Fruit fly (Drosophila melanogaster) whole organism, embryonic: ENCODE results near the gene bmm.

Experiments
- Ada2b ChIP-seq: fragments of 200-800 bp; sonication (Bioruptor generic); IDR thresholded peaks from 2 replicates; pipeline ENCODE4 v1.3.6; 2022; ENCODE audit warnings: missing biosample characterization, missing genetic modification characterization
- Atf6 ChIP-seq: fragments of 200-800 bp; sonication (Bioruptor generic); IDR thresholded peaks from 2 replicates; pipeline ENCODE4 v1.3.6; 2022; ENCODE audit warnings: missing biosample characterization, missing genetic modification characterization
- C15 ChIP-seq: fragments of 200-800 bp; sonication (Bioruptor generic); IDR thresholded peaks from 3 replicates; pipeline ENCODE4 v1.3.6; 2022; ENCODE audit warnings: missing biosample characterization, missing genetic modification characterization
- CG10565 ChIP-seq: fragments of 200-800 bp; sonication (Bioruptor generic); optimal IDR thresholded peaks from 3 replicates; lab custom pipeline; 2016; ENCODE audit warnings: missing biosample characterization, mild to moderate bottlenecking, missing genetic modification characterization
- CG11696 ChIP-seq: fragments of 200-800 bp; sonication (Bioruptor generic); IDR thresholded peaks from 2 replicates; pipeline ENCODE4 v1.3.6; 2022; ENCODE audit warnings: missing biosample characterization, missing genetic modification characterization
- CG12659 ChIP-seq: fragments of 200-800 bp; sonication (Bioruptor generic); optimal IDR thresholded peaks from 3 replicates; lab custom pipeline; 2017; ENCODE audit warnings: mild to moderate bottlenecking, missing biosample characterization, missing genetic modification reagents, missing genetic modification characterization
- CG13894 ChIP-seq: fragments of 200-800 bp; sonication (Bioruptor generic); optimal IDR thresholded peaks from 3 replicates; lab custom pipeline; 2018; ENCODE audit warnings: missing biosample characterization, mild to moderate bottlenecking, missing genetic modification characterization, moderate library complexity
- CG1602 ChIP-seq: fragments of 200-800 bp; sonication (Bioruptor generic); optimal IDR thresholded peaks from 3 replicates; lab custom pipeline; 2016; ENCODE audit warnings: missing biosample characterization, missing genetic modification characterization
- CG16863 ChIP-seq: fragments of 200-800 bp; sonication (Bioruptor generic); optimal IDR thresholded peaks from 3 replicates; lab custom pipeline; 2016; ENCODE audit warnings: missing biosample characterization, missing genetic modification characterization
- CG17912 ChIP-seq: fragments of 200-800 bp; sonication (Bioruptor generic); optimal IDR thresholded peaks from 2 replicates; lab custom pipeline; 2018; ENCODE audit warnings: missing biosample characterization, mild to moderate bottlenecking, missing genetic modification characterization
- CG2129 ChIP-seq: fragments of 200-800 bp; sonication (Bioruptor generic); IDR thresholded peaks from 2 replicates; pipeline ENCODE4 v1.3.6; 2022; ENCODE audit warnings: missing biosample characterization, missing genetic modification characterization; ENCODE audit not compliant: partially characterized antibody
- CG2712 ChIP-seq: fragments of 200-800 bp; optimal IDR thresholded peaks from 3 replicates; lab custom pipeline; 2019; ENCODE audit warnings: missing biosample characterization, mild to moderate bottlenecking, missing genetic modification characterization, moderate library complexity
- CG31441 ChIP-seq: fragments of 200-800 bp; sonication (Bioruptor generic); IDR thresholded peaks from 2 replicates; pipeline ENCODE4 v1.3.6; 2022; ENCODE audit warnings: missing biosample characterization, missing genetic modification characterization
- CG42726 ChIP-seq: fragments of 200-800 bp; sonication (Bioruptor generic); IDR thresholded peaks from 2 replicates; pipeline ENCODE4 v1.3.6; 2022; ENCODE audit warnings: missing biosample characterization, missing genetic modification characterization; ENCODE audit not compliant: partially characterized antibody
- CG43689 ChIP-seq: fragments of 200-800 bp; sonication (Bioruptor generic); IDR thresholded peaks from 2 replicates; pipeline ENCODE4 v1.3.6; 2022; ENCODE audit warnings: missing biosample characterization, missing genetic modification characterization
- CG4404 ChIP-seq: fragments of 200-800 bp; sonication (Bioruptor generic); IDR thresholded peaks from 2 replicates; pipeline ENCODE4 v1.3.6; 2022; ENCODE audit warnings: missing biosample characterization, missing genetic modification characterization
- CG9215 ChIP-seq: fragments of 200-800 bp; sonication (Bioruptor generic); IDR thresholded peaks from 2 replicates; pipeline ENCODE4 v1.3.6; 2022; ENCODE audit warnings: missing biosample characterization, missing genetic modification characterization
- Chrac-16 ChIP-seq: fragments of 200-800 bp; sonication (Bioruptor generic); optimal IDR thresholded peaks from 3 replicates; lab custom pipeline; 2016; ENCODE audit warnings: missing biosample characterization, missing genetic modification characterization
- CkIIα-i1 ChIP-seq: fragments of 200-800 bp; sonication (Bioruptor generic); IDR thresholded peaks from 2 replicates; pipeline ENCODE4 v1.3.6; 2022; ENCODE audit warnings: missing biosample characterization, missing genetic modification characterization
- D19B ChIP-seq: fragments of 200-800 bp; sonication (Bioruptor generic); optimal IDR thresholded peaks from 2 replicates; lab custom pipeline; 2017; ENCODE audit warnings: missing biosample characterization, mild to moderate bottlenecking, missing genetic modification characterization
- ERR ChIP-seq: fragments of 200-800 bp; sonication (Bioruptor generic); optimal IDR thresholded peaks from 2 replicates; lab custom pipeline; 2016; ENCODE audit warnings: missing biosample characterization, missing genetic modification characterization
- Elba2 ChIP-seq: fragments of 200-800 bp; sonication (Bioruptor generic); optimal IDR thresholded peaks from 3 replicates; lab custom pipeline; 2016; ENCODE audit warnings: missing biosample characterization, missing genetic modification characterization
- Ets65A ChIP-seq: fragments of 200-800 bp; sonication (Bioruptor generic); peaks from one replicate; lab custom pipeline; 2016; ENCODE audit warnings: missing biosample characterization, missing genetic modification characterization
- GATAe ChIP-seq: fragments of 200-800 bp; sonication (Bioruptor generic); conservative IDR thresholded peaks from 2 replicates; pipeline ENCODE4 v1.3.6; 2022; ENCODE audit warnings: missing biosample characterization, missing genetic modification characterization
- HLH4C ChIP-seq: fragments of 200-800 bp; sonication (Bioruptor generic); IDR thresholded peaks from 3 replicates; pipeline ENCODE4 v1.3.6; 2022; ENCODE audit warnings: missing biosample characterization, missing genetic modification characterization; ENCODE audit not compliant: partially characterized antibody
- HmgZ ChIP-seq: fragments of 200-800 bp; sonication (Bioruptor generic); optimal IDR thresholded peaks from 2 replicates; lab custom pipeline; 2018; ENCODE audit warnings: missing biosample characterization, mild to moderate bottlenecking, missing genetic modification characterization
- Hsf ChIP-seq: fragments of 200-800 bp; sonication (Bioruptor generic); optimal IDR thresholded peaks from 3 replicates; lab custom pipeline; 2016; ENCODE audit warnings: missing biosample characterization, missing genetic modification characterization
- Kr ChIP-seq: fragments of 200-800 bp; sonication (Bioruptor generic); optimal IDR thresholded peaks from 2 replicates; lab custom pipeline; 2017; ENCODE audit warnings: missing biosample characterization, mild to moderate bottlenecking, missing genetic modification characterization
- Lpt ChIP-seq: fragments of >200 bp; optimal IDR thresholded peaks from 2 replicates; lab custom pipeline; 2018; ENCODE audit warnings: missing biosample characterization, missing genetic modification characterization
- Mrtf ChIP-seq: fragments of 200-800 bp; sonication (Bioruptor generic); IDR thresholded peaks from 3 replicates; pipeline ENCODE4 v1.3.6; 2022; ENCODE audit warnings: missing biosample characterization, missing genetic modification characterization
- PHDP ChIP-seq: fragments of 200-800 bp; sonication (Bioruptor generic); optimal IDR thresholded peaks from 3 replicates; lab custom pipeline; 2018; ENCODE audit warnings: missing biosample characterization, mild to moderate bottlenecking, missing genetic modification characterization, moderate library complexity
- Ravus ChIP-seq: fragments of 200-800 bp; sonication (Bioruptor generic); IDR thresholded peaks from 2 replicates; pipeline ENCODE4 v1.3.6; 2022; ENCODE audit warnings: missing biosample characterization, missing genetic modification characterization
- cas ChIP-seq: fragments of 200-800 bp; sonication (Bioruptor generic); IDR thresholded peaks from 2 replicates; pipeline ENCODE4 v1.3.6; 2022; ENCODE audit warnings: missing biosample characterization, missing genetic modification characterization
- croc ChIP-seq: fragments of 200-800 bp; sonication (Bioruptor generic); conservative IDR thresholded peaks from 3 replicates; pipeline ENCODE4 v1.3.6; 2022; ENCODE audit warnings: missing biosample characterization, missing genetic modification characterization
- dan ChIP-seq: fragments of 200-800 bp; sonication (Bioruptor generic); IDR thresholded peaks from 2 replicates; pipeline ENCODE4 v1.3.6; 2022; ENCODE audit warnings: missing biosample characterization, missing genetic modification characterization
- dm ChIP-seq: fragments of 200-800 bp; sonication (Bioruptor generic); optimal IDR thresholded peaks from 3 replicates; lab custom pipeline; 2016; ENCODE audit warnings: missing biosample characterization, missing genetic modification characterization
- dmrt99B ChIP-seq: fragments of 200-800 bp; sonication (Bioruptor generic); optimal IDR thresholded peaks from 2 replicates; lab custom pipeline; 2018; ENCODE audit warnings: missing biosample characterization, mild to moderate bottlenecking, missing genetic modification characterization, moderate library complexity
- emc ChIP-seq: fragments of 200-800 bp; sonication (Bioruptor generic); optimal IDR thresholded peaks from 2 replicates; lab custom pipeline; 2016; ENCODE audit warnings: missing biosample characterization, missing genetic modification characterization
- fd3F ChIP-seq: fragments of 200-800 bp; sonication (Bioruptor generic); optimal IDR thresholded peaks from 2 replicates; lab custom pipeline; 2018; ENCODE audit warnings: missing biosample characterization, mild to moderate bottlenecking, missing genetic modification characterization, moderate library complexity
- gem ChIP-seq: fragments of 200-800 bp; sonication (Bioruptor generic); optimal IDR thresholded peaks from 2 replicates; lab custom pipeline; 2019; ENCODE audit warnings: missing biosample characterization, mild to moderate bottlenecking, missing genetic modification characterization, moderate library complexity
- grn ChIP-seq: fragments of 200-800 bp; sonication (Bioruptor generic); optimal IDR thresholded peaks from 3 replicates; lab custom pipeline; 2017; ENCODE audit warnings: missing biosample characterization, missing genetic modification characterization
- kay ChIP-seq: fragments of 200-800 bp; sonication (Bioruptor generic); optimal IDR thresholded peaks from 2 replicates; lab custom pipeline; 2016; ENCODE audit warnings: missing biosample characterization, missing genetic modification characterization
- klu ChIP-seq: fragments of 200-800 bp; sonication (Bioruptor generic); IDR thresholded peaks from 2 replicates; pipeline ENCODE4 v1.3.6; 2022; ENCODE audit warnings: missing biosample characterization, missing genetic modification characterization
- lab ChIP-seq: fragments of 200-800 bp; sonication (Bioruptor generic); optimal IDR thresholded peaks from 3 replicates; lab custom pipeline; 2017; ENCODE audit warnings: missing biosample characterization, missing genetic modification characterization, mild to moderate bottlenecking, moderate library complexity, missing genetic modification reagents
- rib ChIP-seq: fragments of 200-800 bp; sonication (Bioruptor generic); IDR thresholded peaks from 2 replicates; pipeline ENCODE4 v1.3.6; 2022; ENCODE audit warnings: missing biosample characterization, missing genetic modification characterization
- sc ChIP-seq, 3 experiments: fragments of >200 bp in 2 of 3; fragments of 200-800 bp in 1 of 3; sonication (Bioruptor generic) in 1 of 3; optimal IDR thresholded peaks; 2 replicates in 2 of 3; 3 replicates in 1 of 3; lab custom pipeline; 2017; ENCODE audit warnings: mild to moderate bottlenecking in 1 of 3, missing biosample characterization in 1 of 3, missing genetic modification characterization in 1 of 3, missing genetic modification reagents in 1 of 3
- ssp ChIP-seq: fragments of 200-800 bp; sonication (Bioruptor generic); IDR thresholded peaks from 2 replicates; pipeline ENCODE4 v1.3.6; 2022; ENCODE audit warnings: missing biosample characterization, missing genetic modification characterization
- usp ChIP-seq: fragments of >200 bp; optimal IDR thresholded peaks from 2 replicates; lab custom pipeline; 2017; ENCODE audit warnings: missing biosample characterization, missing genetic modification characterization
- wdn ChIP-seq: fragments of 200-800 bp; sonication (Bioruptor generic); IDR thresholded peaks from 2 replicates; pipeline ENCODE4 v1.3.6; 2022; ENCODE audit warnings: missing biosample characterization, missing genetic modification characterization
- wor ChIP-seq: fragments of 200-800 bp; sonication (Bioruptor generic); IDR thresholded peaks from 2 replicates; pipeline ENCODE4 v1.3.6; 2022; ENCODE audit warnings: missing biosample characterization, missing genetic modification characterization
- zfh2 ChIP-seq: fragments of 200-800 bp; sonication (Bioruptor generic); optimal IDR thresholded peaks from 2 replicates; lab custom pipeline; 2016; ENCODE audit warnings: missing biosample characterization, missing genetic modification characterization

Gene bmm

DNA sequence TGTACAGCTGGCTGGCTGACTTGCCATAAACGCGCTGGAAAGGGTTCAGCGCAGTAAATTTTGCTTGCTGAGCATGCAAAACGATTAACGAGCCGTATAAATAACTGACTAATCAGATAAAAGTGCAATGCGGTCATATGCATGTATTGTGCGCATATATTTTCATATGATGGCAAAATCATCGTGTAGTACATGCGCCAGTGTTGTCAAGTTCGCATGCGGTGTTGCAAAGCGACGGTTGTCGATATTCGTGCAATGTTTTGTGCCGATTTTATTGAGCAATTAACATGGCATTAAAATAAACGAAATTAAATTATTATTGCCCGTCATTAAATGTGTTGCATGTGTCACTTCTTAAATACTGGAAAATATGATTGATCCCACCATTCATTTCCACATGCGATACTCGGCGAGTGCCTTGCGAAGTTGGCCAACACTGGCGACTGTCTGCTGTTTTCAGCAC lies 3.9 kb upstream of the bmm start (continued):
- TF ChIP-seq ERR (GFP tag; lab: Kevin White, UChicago) (peak; percentile 68), dmrt99B (no peak), Chrac-16 (GFP tag; lab: Kevin White, UChicago) (peak; percentile 56), Elba2 (GFP tag; lab: Kevin White, UChicago) (peak; percentile 70), CG10565 (GFP tag; lab: Kevin White, UChicago) (peak; percentile 4), CG11696 (GFP tag; lab: Robert Waterston, UW) (0 out of 2 replicates have a peak, but pooled peaks have one; percentile 14), usp (no peak), rib (peak; percentile 75), CG42726 (GFP tag; lab: Robert Waterston, UW) (peak; percentile 63), lab (GFP tag; lab: Kevin White, UChicago) (peak; percentile 88), grn (GFP tag; lab: Kevin White, UChicago) (no peak), ssp (GFP tag; lab: Robert Waterston, UW) (peak; percentile 75), GATAe (no peak; the same call in 1 of the 2 replicates), PHDP (peak; percentile 70), CG2712 (tag; lab: Kevin White, UChicago) (peak; percentile 64), wor (GFP tag; lab: Robert Waterston, UW) (peak; percentile 59), CG17912 (GFP tag; lab: Kevin White, UChicago) (peak; percentile 62), CG16863 (GFP tag; lab: Kevin White, UChicago) (peak; percentile 80), CG2129 (GFP tag; lab: Robert Waterston, UW) (peak; percentile 81), CG12659 (GFP tag; lab: Kevin White, UChicago) (peak; percentile 83), wdn (GFP tag; lab: Robert Waterston, UW) (peak; percentile 54), Ada2b (GFP tag; lab: Robert Waterston, UW) (no peak), CG9215 (GFP tag; lab: Robert Waterston, UW) (peak; percentile 82), CG13894 (tag; lab: Kevin White, UChicago) (no peak), fd3F (GFP tag; lab: Kevin White, UChicago) (peak; percentile 38), emc (GFP tag; lab: Kevin White, UChicago) (peak; percentile 52), D19B (GFP tag; lab: Kevin White, UChicago) (peak; percentile 49), sc (optimal IDR thresholded peaks at IDR 0.05; lab: Kevin White, UChicago) (no peak), sc (GFP tag; optimal IDR thresholded peaks at IDR 0.05; lab: Kevin White, UChicago) (no peak), CG1602 (GFP tag; lab: Kevin White, UChicago) (peak; percentile 76), Ets65A (GFP tag; lab: Kevin White, UChicago) (peak; percentile 97), HLH4C (GFP tag; lab: Robert Waterston, UW) (peak; percentile 76), Kr (GFP tag; lab: Kevin White, UChicago) (no peak), zfh2 (GFP tag; lab: Kevin White, UChicago) (peak; percentile 92), CG43689 (GFP tag; lab: Robert Waterston, UW) (peak; percentile 34; the same call in 1 of the 2 replicates), gem (tag; lab: Kevin White, UChicago) (peak; percentile 74), cas (GFP tag; lab: Robert Waterston, UW) (peak; percentile 59; the same call in 1 of the 2 replicates), CG4404 (GFP tag; lab: Robert Waterston, UW) (peak; percentile 79), CG31441 (0 out of 2 replicates have a peak, but pooled peaks have one; percentile 31), Hsf (GFP tag; lab: Kevin White, UChicago) (peak; percentile 90), dan (no peak), Atf6 (peak; percentile 76), dm (peak; percentile 83), Lpt (GFP tag; lab: Kevin White, UChicago) (no peak), Mrtf (peak; percentile 65; the same call in 2 of the 3 replicates), kay (peak; percentile 75), C15 (GFP tag; lab: Robert Waterston, UW) (no peak), HmgZ (tag; lab: Kevin White, UChicago) (peak; percentile 83), klu (GFP tag; lab: Robert Waterston, UW) (peak; percentile 82), CkIIα-i1 (no peak), croc (GFP tag; lab: Robert Waterston, UW) (peak; percentile 61; the same call in 2 of the 3 replicates), Ravus (GFP tag; lab: Robert Waterston, UW) (no peak)
